Fruit fly (Drosophila melanogaster) whole organism, prepupa: ENCODE measurements around the gene CG13713.

Experiments
- Blimp-1 ChIP-seq: fragments of 200-800 bp; sonication (Bioruptor generic); optimal IDR thresholded peaks from 3 replicates; lab custom pipeline; 2017; ENCODE audit warnings: missing biosample characterization, missing genetic modification characterization, mild to moderate bottlenecking, moderate library complexity, missing genetic modification reagents
- CG10631 ChIP-seq: fragments of 200-800 bp; sonication (Bioruptor generic); optimal IDR thresholded peaks from 2 replicates; lab custom pipeline; 2016; ENCODE audit warnings: missing biosample characterization, missing genetic modification characterization
- CG10669 ChIP-seq: fragments of 200-800 bp; sonication (Bioruptor generic); optimal IDR thresholded peaks from 3 replicates; lab custom pipeline; 2018; ENCODE audit warnings: missing biosample characterization, mild to moderate bottlenecking, missing genetic modification characterization, moderate library complexity
- CG11762 ChIP-seq: fragments of 200-800 bp; sonication (Bioruptor generic); optimal IDR thresholded peaks from 3 replicates; lab custom pipeline; 2016; ENCODE audit warnings: missing biosample characterization, missing genetic modification characterization; ENCODE audit not compliant: insufficient read depth
- CG11902 ChIP-seq: fragments of 200-800 bp; sonication (Bioruptor generic); optimal IDR thresholded peaks from 3 replicates; lab custom pipeline; 2016; ENCODE audit warnings: missing biosample characterization, missing genetic modification characterization
- CG15336 ChIP-seq: fragments of 200-800 bp; sonication (Bioruptor generic); IDR thresholded peaks from 2 replicates; pipeline ENCODE4 v1.3.6; 2022; ENCODE audit warnings: missing biosample characterization, missing genetic modification characterization
- CG3032 ChIP-seq: fragments of 200-800 bp; optimal IDR thresholded peaks from 2 replicates; lab custom pipeline; 2019; ENCODE audit warnings: missing biosample characterization, mild to moderate bottlenecking, missing genetic modification characterization, moderate library complexity
- CG31627 ChIP-seq: fragments of 200-800 bp; sonication (Bioruptor generic); optimal IDR thresholded peaks from 3 replicates; lab custom pipeline; 2016; ENCODE audit warnings: missing biosample characterization, missing genetic modification characterization
- CG32006 ChIP-seq: fragments of 200-800 bp; sonication (Bioruptor generic); optimal IDR thresholded peaks from 3 replicates; lab custom pipeline; 2017; ENCODE audit warnings: missing biosample characterization, mild to moderate bottlenecking, missing genetic modification characterization
- CG34406 ChIP-seq: fragments of 200-800 bp; sonication (Bioruptor generic); optimal IDR thresholded peaks from 3 replicates; lab custom pipeline; 2016; ENCODE audit warnings: missing biosample characterization, missing genetic modification characterization
- CG3919 ChIP-seq: fragments of 200-800 bp; sonication (Bioruptor generic); optimal IDR thresholded peaks from 3 replicates; lab custom pipeline; 2016; ENCODE audit warnings: missing biosample characterization, missing genetic modification characterization
- CG4318 ChIP-seq: fragments of 200-800 bp; sonication (Bioruptor generic); optimal IDR thresholded peaks from 3 replicates; lab custom pipeline; 2017; ENCODE audit warnings: missing biosample characterization, mild to moderate bottlenecking, missing genetic modification characterization
- CG6276 ChIP-seq: fragments of 200-800 bp; sonication (Bioruptor generic); optimal IDR thresholded peaks from 2 replicates; lab custom pipeline; 2017; ENCODE audit warnings: missing biosample characterization, mild to moderate bottlenecking, missing genetic modification characterization
- CG6792 ChIP-seq: fragments of 200-800 bp; sonication (Bioruptor generic); optimal IDR thresholded peaks from 3 replicates; lab custom pipeline; 2016; ENCODE audit warnings: missing biosample characterization, missing genetic modification characterization
- CG6808 ChIP-seq: fragments of 200-800 bp; sonication (Bioruptor generic); optimal IDR thresholded peaks from 3 replicates; lab custom pipeline; 2017; ENCODE audit warnings: missing biosample characterization, missing genetic modification characterization, mild to moderate bottlenecking, moderate library complexity, missing genetic modification reagents
- CG7368 ChIP-seq: fragments of 200-800 bp; sonication (Bioruptor generic); optimal IDR thresholded peaks from 3 replicates; lab custom pipeline; 2016; ENCODE audit warnings: missing biosample characterization, missing genetic modification characterization
- CG8119 ChIP-seq: fragments of 200-800 bp; sonication (Bioruptor generic); IDR thresholded peaks from 3 replicates; pipeline ENCODE4 v1.3.6; 2022; ENCODE audit warnings: missing biosample characterization, missing genetic modification characterization
- CG8319 ChIP-seq: fragments of 200-800 bp; sonication (Bioruptor generic); optimal IDR thresholded peaks from 3 replicates; lab custom pipeline; 2016; ENCODE audit warnings: missing biosample characterization, missing genetic modification characterization
- CG8632 ChIP-seq: fragments of 200-800 bp; sonication (Bioruptor generic); optimal IDR thresholded peaks from 3 replicates; lab custom pipeline; 2016; ENCODE audit warnings: missing biosample characterization, missing genetic modification characterization
- CG9139 ChIP-seq: fragments of 200-800 bp; sonication (Bioruptor generic); optimal IDR thresholded peaks from 3 replicates; lab custom pipeline; 2017; ENCODE audit warnings: missing biosample characterization, mild to moderate bottlenecking, missing genetic modification characterization
- Eip75B ChIP-seq: fragments of 200-800 bp; sonication (Bioruptor generic); optimal IDR thresholded peaks from 3 replicates; lab custom pipeline; 2016; ENCODE audit warnings: missing biosample characterization, missing genetic modification characterization
- Eip78C ChIP-seq: fragments of 200-800 bp; sonication (Bioruptor generic); peaks from one replicate; lab custom pipeline; 2016; ENCODE audit warnings: missing biosample characterization, missing genetic modification characterization
- Ets21C ChIP-seq: fragments of 200-800 bp; sonication (Bioruptor generic); optimal IDR thresholded peaks from 3 replicates; lab custom pipeline; 2016; ENCODE audit warnings: missing biosample characterization, missing genetic modification characterization
- Hr38 ChIP-seq: sonication (Bioruptor generic); optimal IDR thresholded peaks from 2 replicates; lab custom pipeline; 2016; ENCODE audit warnings: missing biosample characterization, missing genetic modification characterization
- Hr39 ChIP-seq: fragments of 200-800 bp; sonication (Bioruptor generic); optimal IDR thresholded peaks from 2 replicates; lab custom pipeline; 2016; ENCODE audit warnings: missing biosample characterization, missing genetic modification characterization
- Hr4 ChIP-seq: fragments of 200-800 bp; sonication (Bioruptor generic); optimal IDR thresholded peaks from 3 replicates; lab custom pipeline; 2016; ENCODE audit warnings: missing biosample characterization, missing genetic modification characterization
- OdsH ChIP-seq: fragments of 200-800 bp; sonication (Bioruptor generic); optimal IDR thresholded peaks from 3 replicates; lab custom pipeline; 2016; ENCODE audit warnings: missing biosample characterization, missing genetic modification characterization
- Smox ChIP-seq: fragments of 200-800 bp; sonication (Bioruptor generic); optimal IDR thresholded peaks from 3 replicates; lab custom pipeline; 2016; ENCODE audit warnings: missing biosample characterization, missing genetic modification characterization
- Sox14 ChIP-seq: fragments of 200-800 bp; sonication (Bioruptor generic); optimal IDR thresholded peaks from 3 replicates; lab custom pipeline; 2016; ENCODE audit warnings: missing biosample characterization, missing genetic modification characterization
- Sox15 ChIP-seq: fragments of 200-800 bp; sonication (Bioruptor generic); optimal IDR thresholded peaks from 3 replicates; lab custom pipeline; 2016; ENCODE audit warnings: missing biosample characterization, missing genetic modification characterization
- achi ChIP-seq: fragments of 200-800 bp; sonication (Bioruptor generic); optimal IDR thresholded peaks from 3 replicates; lab custom pipeline; 2016; ENCODE audit warnings: missing biosample characterization, missing genetic modification characterization
- acj6 ChIP-seq: fragments of 200-800 bp; sonication (Bioruptor generic); optimal IDR thresholded peaks from 3 replicates; lab custom pipeline; 2016; ENCODE audit warnings: missing biosample characterization, missing genetic modification characterization
- cyc ChIP-seq: fragments of 200-800 bp; sonication (Bioruptor generic); optimal IDR thresholded peaks from 3 replicates; lab custom pipeline; 2016; ENCODE audit warnings: missing biosample characterization, missing genetic modification characterization
- dsx ChIP-seq: fragments of 200-800 bp; optimal IDR thresholded peaks from 3 replicates; lab custom pipeline; 2019; ENCODE audit warnings: missing biosample characterization, mild to moderate bottlenecking, missing genetic modification characterization, moderate library complexity; ENCODE audit not compliant: poor library complexity, severe bottlenecking
- eg ChIP-seq: fragments of 200-800 bp; sonication (Bioruptor generic); IDR thresholded peaks from 3 replicates; pipeline ENCODE4 v1.3.6; 2022; ENCODE audit warnings: missing biosample characterization, missing genetic modification characterization
- esn ChIP-seq: fragments of 200-800 bp; sonication (Bioruptor generic); optimal IDR thresholded peaks from 2 replicates; lab custom pipeline; 2016; ENCODE audit warnings: missing biosample characterization, mild to moderate bottlenecking, missing genetic modification characterization, moderate library complexity
- fd59A ChIP-seq: fragments of 200-800 bp; sonication (Bioruptor generic); optimal IDR thresholded peaks from 2 replicates; lab custom pipeline; 2017; ENCODE audit warnings: missing biosample characterization, mild to moderate bottlenecking, missing genetic modification characterization, missing genetic modification reagents
- fkh ChIP-seq: fragments of 200-800 bp; sonication (Bioruptor generic); optimal IDR thresholded peaks from 3 replicates; lab custom pipeline; 2017; ENCODE audit warnings: missing biosample characterization, mild to moderate bottlenecking, missing genetic modification characterization, moderate library complexity
- lz ChIP-seq: fragments of 200-800 bp; sonication (Bioruptor generic); optimal IDR thresholded peaks from 3 replicates; lab custom pipeline; 2016; ENCODE audit warnings: missing biosample characterization, missing genetic modification characterization
- net ChIP-seq: fragments of 200-800 bp; sonication (Bioruptor generic); optimal IDR thresholded peaks from 3 replicates; lab custom pipeline; 2016; ENCODE audit warnings: missing biosample characterization, missing genetic modification characterization
- pdm3 ChIP-seq: fragments of 200-800 bp; sonication (Bioruptor generic); optimal IDR thresholded peaks from 3 replicates; lab custom pipeline; 2016; ENCODE audit warnings: missing biosample characterization, missing genetic modification characterization
- spab ChIP-seq: fragments of 200-800 bp; sonication (Bioruptor generic); optimal IDR thresholded peaks from 2 replicates; lab custom pipeline; 2017; ENCODE audit warnings: missing biosample characterization, mild to moderate bottlenecking, missing genetic modification characterization, missing genetic modification reagents
- ss ChIP-seq, 2 experiments: fragments of 200-800 bp; sonication (Bioruptor generic); optimal IDR thresholded peaks; 2 replicates in 1 of 2; 3 replicates in 1 of 2; lab custom pipeline; 2017 to 2018; ENCODE audit warnings: mild to moderate bottlenecking in 2 of 2, missing biosample characterization in 2 of 2, missing genetic modification characterization in 2 of 2, moderate library complexity in 1 of 2
- svp ChIP-seq: fragments of 200-800 bp; sonication (Bioruptor generic); peaks from one replicate; lab custom pipeline; 2016; ENCODE audit warnings: missing biosample characterization, missing genetic modification characterization
- topi ChIP-seq: fragments of 200-800 bp; sonication (Bioruptor generic); optimal IDR thresholded peaks from 3 replicates; lab custom pipeline; 2016; ENCODE audit warnings: missing biosample characterization, missing genetic modification characterization
- vri ChIP-seq: fragments of 200-800 bp; sonication (Bioruptor generic); optimal IDR thresholded peaks from 3 replicates; lab custom pipeline; 2016; ENCODE audit warnings: missing biosample characterization, mild to moderate bottlenecking, missing genetic modification characterization

The CG13713 gene

DNA sequence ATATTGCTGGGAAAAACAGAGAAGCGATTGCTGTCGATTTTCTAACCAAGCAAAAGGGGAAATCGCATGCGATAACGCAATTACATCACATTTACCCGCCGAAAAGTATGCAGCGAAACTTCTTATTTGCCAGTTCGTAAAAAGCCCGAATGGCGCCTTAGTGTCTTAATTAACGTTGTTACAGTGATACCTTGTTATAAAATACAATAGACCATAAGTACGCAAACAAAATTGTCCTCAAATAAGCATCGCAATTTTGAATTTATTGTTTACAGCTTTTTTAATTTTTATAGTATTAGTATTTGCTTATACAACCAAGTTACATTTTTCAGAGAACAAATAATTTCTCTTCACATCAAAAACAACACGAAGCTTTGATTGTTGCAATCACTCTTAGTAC, 6.7 kb upstream of the CG13713 start (continued):
- peak; percentile 51 for TF ChIP-seq esn (GFP tag; lab: Kevin White, UChicago)
- no peak for TF ChIP-seq fkh (GFP tag; lab: Kevin White, UChicago)
- peak; percentile 72 for TF ChIP-seq eg (GFP tag; lab: Robert Waterston, UW)
- peak; percentile 72 for TF ChIP-seq svp (GFP tag; lab: Kevin White, UChicago)
- peak; percentile 35 for TF ChIP-seq CG3032 (tag; lab: Kevin White, UChicago)
- peak; percentile 67; the same call in 2 of the 3 replicates for TF ChIP-seq CG8119 (GFP tag; lab: Robert Waterston, UW)
- TF ChIP-seq net (GFP tag; lab: Kevin White, UChicago), result peak; percentile 34
- no peak for TF ChIP-seq CG9139 (GFP tag; lab: Kevin White, UChicago)
- TF ChIP-seq Blimp-1 (GFP tag; lab: Kevin White, UChicago), result no peak
- peak; percentile 61 for TF ChIP-seq CG15336 (GFP tag; lab: Robert Waterston, UW)
- peak; percentile 7 for TF ChIP-seq vri (GFP tag; lab: Kevin White, UChicago)
- TF ChIP-seq CG7368 (GFP tag; lab: Kevin White, UChicago), result no peak
- no peak for TF ChIP-seq CG11902 (GFP tag; lab: Kevin White, UChicago)
- peak; percentile 32 for TF ChIP-seq cyc
- no peak for TF ChIP-seq ss (GFP tag; optimal IDR thresholded peaks at IDR 0.05; lab: Kevin White, UChicago)
- no peak for TF ChIP-seq CG11762 (GFP tag; lab: Kevin White, UChicago)
- peak; percentile 41 for TF ChIP-seq Smox (GFP tag; lab: Kevin White, UChicago)
- no peak for TF ChIP-seq CG8319 (GFP tag; lab: Kevin White, UChicago)
- peak; percentile 53 for TF ChIP-seq Hr39
- peak; percentile 17 for TF ChIP-seq dsx
- peak; percentile 67 for TF ChIP-seq Hr4 (GFP tag; lab: Kevin White, UChicago)
- TF ChIP-seq Eip78C, result peak; percentile 86
- TF ChIP-seq Sox14 (GFP tag; lab: Kevin White, UChicago), result peak; percentile 58
- TF ChIP-seq CG6792 (GFP tag; lab: Kevin White, UChicago), result peak; percentile 5
- TF ChIP-seq Ets21C (GFP tag; lab: Kevin White, UChicago), result peak; percentile 12
- peak; percentile 60 for TF ChIP-seq pdm3 (GFP tag; lab: Kevin White, UChicago)
- peak; percentile 37 for TF ChIP-seq achi (GFP tag; lab: Kevin White, UChicago)
- TF ChIP-seq Eip75B (GFP tag; lab: Kevin White, UChicago), result no peak
- TF ChIP-seq CG3919, result peak; percentile 41
- TF ChIP-seq CG6808 (GFP tag; lab: Kevin White, UChicago), result no peak
- peak; percentile 13 for TF ChIP-seq CG34406 (GFP tag; lab: Kevin White, UChicago)
- peak; percentile 41 for TF ChIP-seq lz (GFP tag; lab: Kevin White, UChicago)
- TF ChIP-seq Sox15 (GFP tag; lab: Kevin White, UChicago), result no peak
- TF ChIP-seq CG10631 (GFP tag; lab: Kevin White, UChicago), result peak; percentile 35
- peak; percentile 43 for TF ChIP-seq CG8632 (GFP tag; lab: Kevin White, UChicago)
- no peak for TF ChIP-seq Hr38 (GFP tag; lab: Kevin White, UChicago)
- no peak for TF ChIP-seq fd59A

DNA sequence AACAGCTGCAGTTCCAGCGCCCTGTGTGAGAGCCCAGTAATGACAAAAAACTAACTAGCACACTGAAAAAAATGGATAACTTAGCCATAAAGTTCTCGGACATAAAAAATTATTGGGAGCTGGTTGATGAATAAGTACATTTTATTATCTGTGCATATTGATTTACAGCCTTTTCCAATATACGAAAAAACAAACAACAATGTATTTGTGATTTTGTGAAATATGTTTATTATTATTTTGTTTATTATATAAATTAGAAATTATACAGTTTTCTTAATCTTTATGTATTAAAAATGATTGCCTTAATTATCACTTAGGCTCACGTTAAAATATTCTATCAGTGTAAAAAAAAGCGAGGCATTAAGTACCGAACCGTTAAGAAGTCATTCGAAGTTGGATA, 5.6 kb upstream of the CG13713 start:
- TF ChIP-seq CG15336 (GFP tag; lab: Robert Waterston, UW) (peak; percentile 77), CG10669 (GFP tag; lab: Kevin White, UChicago) (peak; percentile 40), CG10631 (GFP tag; lab: Kevin White, UChicago) (peak; percentile 61), CG32006 (GFP tag; lab: Kevin White, UChicago) (peak; percentile 79), CG8119 (GFP tag; lab: Robert Waterston, UW) (peak; percentile 80), spab (GFP tag; lab: Kevin White, UChicago) (peak; percentile 26), svp (GFP tag; lab: Kevin White, UChicago) (no peak), OdsH (peak; percentile 57), CG8632 (GFP tag; lab: Kevin White, UChicago) (no peak), topi (GFP tag; lab: Kevin White, UChicago) (no peak), fd59A (peak; percentile 36), CG8319 (GFP tag; lab: Kevin White, UChicago) (no peak), CG6808 (GFP tag; lab: Kevin White, UChicago) (peak; percentile 33), acj6 (GFP tag; lab: Kevin White, UChicago) (peak; percentile 47), CG6276 (peak; percentile 64), pdm3 (GFP tag; lab: Kevin White, UChicago) (peak; percentile 10), CG3919 (peak; percentile 40), CG34406 (GFP tag; lab: Kevin White, UChicago) (peak; percentile 28), ss (GFP tag; optimal IDR thresholded peaks at IDR 0.05; lab: Kevin White, UChicago) (peak in 1 of 2 experiments; percentile 9), CG9139 (GFP tag; lab: Kevin White, UChicago) (no peak), Hr4 (GFP tag; lab: Kevin White, UChicago) (peak; percentile 33), Ets21C (GFP tag; lab: Kevin White, UChicago) (no peak), CG7368 (GFP tag; lab: Kevin White, UChicago) (no peak), dsx (peak; percentile 38), achi (GFP tag; lab: Kevin White, UChicago) (peak; percentile 61), eg (GFP tag; lab: Robert Waterston, UW) (no peak), CG31627 (no peak), Eip78C (peak; percentile 80), CG3032 (tag; lab: Kevin White, UChicago) (peak; percentile 56), CG4318 (GFP tag; lab: Kevin White, UChicago) (peak; percentile 51), lz (GFP tag; lab: Kevin White, UChicago) (no peak)
